Fruit fly (Drosophila melanogaster) whole organism, wandering third instar larva: ENCODE results near the gene CG11791.

Source experiments
- Dif ChIP-seq: fragments of 200-275, 200-300 bp; sonication (Bioruptor generic); optimal IDR thresholded peaks from 2 replicates; lab custom pipeline; 2018; ENCODE audit warnings: missing biosample characterization, missing genetic modification characterization; ENCODE audit not compliant: partially characterized antibody
- h ChIP-seq: fragments of 200-800 bp; sonication (Bioruptor generic); optimal IDR thresholded peaks from 3 replicates; lab custom pipeline; 2016; ENCODE audit warnings: missing biosample characterization, mild to moderate bottlenecking, missing genetic modification characterization
- jim ChIP-seq: fragments of 175-275, 200-325 bp; sonication (Bioruptor generic); optimal IDR thresholded peaks from 2 replicates; lab custom pipeline; 2016; ENCODE audit warnings: missing biosample characterization, mild to moderate bottlenecking, missing genetic modification characterization
- pan ChIP-seq: fragments of >200 bp; optimal IDR thresholded peaks from 2 replicates; lab custom pipeline; 2017
- sage ChIP-seq: fragments of 200-800 bp; sonication (Bioruptor generic); optimal IDR thresholded peaks from 2 replicates; lab custom pipeline; 2016; ENCODE audit warnings: missing biosample characterization, mild to moderate bottlenecking, missing genetic modification characterization

- TF ChIP-seq sage (GFP tag; lab: Kevin White, UChicago) (no peak), jim (GFP tag; lab: Kevin White, UChicago) (no peak), h (GFP tag; lab: Kevin White, UChicago) (no peak), pan (lab: Kevin White, UChicago) (no peak), Dif (GFP tag; lab: Kevin White, UChicago) (no peak)
Measured at dm6 chr3R:25050649-25051048, 1.2 kb downstream of the CG11791 start.
